Worm (Caenorhabditis elegans) whole organism, L1 larva: Measurements from ENCODE around the gene hda-10.

Experiments
- C04F5.9 ChIP-seq: sonication (generic microtip); optimal IDR thresholded peaks from 2 replicates; lab custom pipeline; 2016; ENCODE audit warnings: missing genetic modification characterization, missing compliant biosample characterization
- C16A3.4 ChIP-seq: fragments of 150-350 bp; optimal IDR thresholded peaks from 2 replicates; lab custom pipeline; 2014; ENCODE audit warnings: missing biosample characterization, missing genetic modification characterization
- F16B12.6 ChIP-seq: fragments of 150-350 bp; optimal IDR thresholded peaks from 2 replicates; lab custom pipeline; 2014; ENCODE audit warnings: missing biosample characterization, missing genetic modification characterization
- Y116A8C.19 ChIP-seq: sonication (generic microtip); optimal IDR thresholded peaks from 2 replicates; lab custom pipeline; 2016; ENCODE audit warnings: missing compliant biosample characterization, missing genetic modification characterization, borderline replicate concordance
- alr-1 ChIP-seq: fragments of 200-800 bp; sonication (Bioruptor generic); optimal IDR thresholded peaks from 2 replicates; lab custom pipeline; 2018; ENCODE audit warnings: borderline replicate concordance, mild to moderate bottlenecking, missing genetic modification characterization, missing compliant biosample characterization
- blmp-1 ChIP-seq: fragments of 150-350 bp; optimal IDR thresholded peaks from 2 replicates; lab custom pipeline; 2014; ENCODE audit warnings: missing biosample characterization, missing genetic modification characterization
- ceh-63 ChIP-seq: fragments of 200-800 bp; sonication (Bioruptor generic); optimal IDR thresholded peaks from 2 replicates; lab custom pipeline; 2018; ENCODE audit warnings: mild to moderate bottlenecking, missing genetic modification characterization, missing compliant biosample characterization
- ceh-82 ChIP-seq, 3 experiments: fragments of 150-350 bp in 1 of 3; sonication (generic microtip) in 2 of 3; optimal IDR thresholded peaks; 2 replicates each; lab custom pipeline; 2014 to 2017; ENCODE audit warnings: missing biosample characterization in 3 of 3, missing genetic modification characterization in 3 of 3
- dpl-1 ChIP-seq, 3 experiments: fragments of 150-350 bp in 2 of 3; sonication (generic microtip) in 1 of 3; optimal IDR thresholded peaks; 2 replicates each; lab custom pipeline; 2014 to 2017; ENCODE audit warnings: missing biosample characterization in 3 of 3, missing genetic modification characterization in 3 of 3, missing genetic modification reagents in 3 of 3
- efl-1 ChIP-seq, 4 experiments: fragments of 150-350 bp; optimal IDR thresholded peaks in 3 of 4; peaks in 1 of 4; 1 replicate in 1 of 4; 2 replicates in 3 of 4; lab custom pipeline; 2014; ENCODE audit warnings: missing biosample characterization in 2 of 4, missing genetic modification characterization in 2 of 4, missing genetic modification reagents in 2 of 4
- efl-3 ChIP-seq: fragments of 200-800 bp; sonication (Bioruptor generic); optimal IDR thresholded peaks from 2 replicates; lab custom pipeline; 2018; ENCODE audit warnings: mild to moderate bottlenecking, missing genetic modification characterization, missing compliant biosample characterization
- egl-27 ChIP-seq, 2 experiments: fragments of 150-350 bp in 1 of 2; sonication (generic microtip); optimal IDR thresholded peaks; 3 replicates each; lab custom pipeline; 2017 to 2018; ENCODE audit warnings: missing biosample characterization in 2 of 2, missing genetic modification characterization in 2 of 2, missing genetic modification reagents in 2 of 2
- ets-5 ChIP-seq: fragments of 200-800 bp; sonication (Bioruptor generic); IDR thresholded peaks from 2 replicates; pipeline ENCODE4 v1.3.6; 2022; ENCODE audit warnings: missing genetic modification characterization, missing compliant biosample characterization
- fkh-4 ChIP-seq: sonication (generic microtip); optimal IDR thresholded peaks from 2 replicates; lab custom pipeline; 2016; ENCODE audit warnings: missing compliant biosample characterization, missing genetic modification characterization, borderline replicate concordance
- fkh-8 ChIP-seq: sonication (generic microtip); optimal IDR thresholded peaks from 2 replicates; lab custom pipeline; 2016; ENCODE audit warnings: mild to moderate bottlenecking, missing genetic modification characterization, missing compliant biosample characterization
- grh-1 ChIP-seq: fragments of 200-800 bp; sonication (Bioruptor generic); IDR thresholded peaks from 2 replicates; pipeline ENCODE4 v1.3.6; 2022; ENCODE audit warnings: missing genetic modification reagents, missing genetic modification characterization, missing compliant biosample characterization
- hlh-17 ChIP-seq: fragments of 200-800 bp; sonication (Bioruptor generic); optimal IDR thresholded peaks from 2 replicates; lab custom pipeline; 2018; ENCODE audit warnings: missing genetic modification characterization, mild to moderate bottlenecking, missing compliant biosample characterization, moderate library complexity, borderline replicate concordance
- hlh-4 ChIP-seq: sonication (generic microtip); optimal IDR thresholded peaks from 2 replicates; lab custom pipeline; 2016; ENCODE audit warnings: mild to moderate bottlenecking, missing genetic modification characterization, missing compliant biosample characterization
- irx-1 ChIP-seq: sonication (generic microtip); optimal IDR thresholded peaks from 2 replicates; lab custom pipeline; 2016; ENCODE audit warnings: missing genetic modification characterization, missing compliant biosample characterization
- isw-1 ChIP-seq: fragments of 200-800 bp; sonication (Bioruptor generic); IDR thresholded peaks from 2 replicates; pipeline ENCODE4 v1.3.6; 2022; ENCODE audit warnings: missing genetic modification characterization, missing compliant biosample characterization
- lin-13 ChIP-seq: fragments of 150-350 bp; optimal IDR thresholded peaks from 2 replicates; lab custom pipeline; 2014; ENCODE audit warnings: missing biosample characterization, missing genetic modification reagents, missing genetic modification characterization
- lin-35 ChIP-seq, 2 experiments: fragments of 150-350 bp; optimal IDR thresholded peaks; 2 replicates each; lab custom pipeline; 2014; ENCODE audit warnings: missing biosample characterization in 2 of 2, missing genetic modification characterization in 2 of 2, missing genetic modification reagents in 2 of 2
- lin-39 ChIP-seq: fragments of 150-350 bp; optimal IDR thresholded peaks from 2 replicates; lab custom pipeline; 2014; ENCODE audit warnings: missing biosample characterization, missing genetic modification reagents, missing genetic modification characterization
- lir-3 ChIP-seq: sonication (generic microtip); optimal IDR thresholded peaks from 2 replicates; lab custom pipeline; 2016; ENCODE audit warnings: mild to moderate bottlenecking, missing genetic modification characterization, moderate library complexity, missing compliant biosample characterization; ENCODE audit not compliant: poor library complexity
- mab-9 ChIP-seq: fragments of 200-800 bp; sonication (Bioruptor generic); IDR thresholded peaks from 2 replicates; pipeline ENCODE4 v1.3.6; 2022; ENCODE audit warnings: missing genetic modification reagents, missing genetic modification characterization, missing compliant biosample characterization
- mef-2 ChIP-seq: fragments of 150-350 bp; optimal IDR thresholded peaks from 2 replicates; lab custom pipeline; 2014; ENCODE audit warnings: missing biosample characterization, missing genetic modification characterization
- mep-1 ChIP-seq: fragments of 150-350 bp; optimal IDR thresholded peaks from 2 replicates; lab custom pipeline; 2014; ENCODE audit warnings: missing biosample characterization, missing genetic modification characterization
- nhr-11 ChIP-seq: fragments of 150-350 bp; optimal IDR thresholded peaks from 2 replicates; lab custom pipeline; 2014; ENCODE audit warnings: missing biosample characterization, missing genetic modification characterization
- nhr-12 ChIP-seq: sonication (generic microtip); optimal IDR thresholded peaks from 2 replicates; lab custom pipeline; 2017; ENCODE audit warnings: missing biosample characterization, missing genetic modification characterization
- nhr-19 ChIP-seq: fragments of 200-800 bp; sonication (Bioruptor generic); conservative IDR thresholded peaks from 2 replicates; pipeline ENCODE4 v1.3.6; 2022; ENCODE audit warnings: missing genetic modification characterization, missing compliant biosample characterization
- nhr-20 ChIP-seq: sonication (generic microtip); optimal IDR thresholded peaks from 2 replicates; lab custom pipeline; 2016; ENCODE audit warnings: mild to moderate bottlenecking, missing genetic modification characterization, missing compliant biosample characterization
- nhr-237 ChIP-seq: fragments of 150-350 bp; optimal IDR thresholded peaks from 2 replicates; lab custom pipeline; 2014; ENCODE audit warnings: missing biosample characterization, missing genetic modification characterization
- nhr-28 ChIP-seq: fragments of 150-350 bp; optimal IDR thresholded peaks from 2 replicates; lab custom pipeline; 2014; ENCODE audit warnings: missing biosample characterization, missing genetic modification characterization
- nhr-71 ChIP-seq: sonication (generic microtip); optimal IDR thresholded peaks from 2 replicates; lab custom pipeline; 2016; ENCODE audit warnings: mild to moderate bottlenecking, missing genetic modification characterization, moderate library complexity, missing compliant biosample characterization
- nhr-76 ChIP-seq: sonication (generic microtip); optimal IDR thresholded peaks from 2 replicates; lab custom pipeline; 2017; ENCODE audit warnings: missing biosample characterization, missing genetic modification characterization
- nhr-85 ChIP-seq: sonication (generic microtip); peaks from one replicate; lab custom pipeline; 2016; ENCODE audit warnings: missing genetic modification characterization, inconsistent platforms, missing compliant biosample characterization
- snpc-4 ChIP-seq: fragments of 150-350 bp; optimal IDR thresholded peaks from 2 replicates; lab custom pipeline; 2014; ENCODE audit warnings: missing biosample characterization, missing genetic modification characterization
- snu-23 ChIP-seq: sonication (generic microtip); optimal IDR thresholded peaks from 2 replicates; lab custom pipeline; 2016; ENCODE audit warnings: missing genetic modification characterization, missing compliant biosample characterization
- tbx-2 ChIP-seq: sonication (generic microtip); optimal IDR thresholded peaks from 2 replicates; lab custom pipeline; 2016; ENCODE audit warnings: missing genetic modification characterization, missing compliant biosample characterization
- tlp-1 ChIP-seq: fragments of 150-350 bp; optimal IDR thresholded peaks from 2 replicates; lab custom pipeline; 2014; ENCODE audit warnings: missing biosample characterization, missing genetic modification characterization
- unc-62 ChIP-seq: fragments of 150-350 bp; optimal IDR thresholded peaks from 2 replicates; lab custom pipeline; 2014; ENCODE audit warnings: missing biosample characterization, missing genetic modification reagents, missing genetic modification characterization
- unc-86 ChIP-seq: sonication (generic microtip); optimal IDR thresholded peaks from 2 replicates; lab custom pipeline; 2016; ENCODE audit warnings: missing genetic modification characterization, missing compliant biosample characterization
- unc-98 ChIP-seq: fragments of 200-800 bp; sonication (Bioruptor generic); IDR thresholded peaks from 2 replicates; pipeline ENCODE4 v1.3.6; 2022; ENCODE audit warnings: missing genetic modification characterization, missing compliant biosample characterization
- vab-15 ChIP-seq: sonication (generic microtip); optimal IDR thresholded peaks from 2 replicates; lab custom pipeline; 2017; ENCODE audit warnings: missing genotype, mild to moderate bottlenecking, missing genetic modification characterization, missing compliant biosample characterization
- zag-1 ChIP-seq: fragments of 150-350 bp; optimal IDR thresholded peaks from 2 replicates; lab custom pipeline; 2014; ENCODE audit warnings: missing biosample characterization, missing genetic modification characterization
- zip-4 ChIP-seq: fragments of 200-800 bp; sonication (Bioruptor generic); optimal IDR thresholded peaks from 2 replicates; lab custom pipeline; 2018; ENCODE audit warnings: mild to moderate bottlenecking, missing genetic modification characterization, moderate library complexity, missing compliant biosample characterization
- ztf-4 ChIP-seq: fragments of 150-350 bp; optimal IDR thresholded peaks from 2 replicates; lab custom pipeline; 2014; ENCODE audit warnings: missing biosample characterization, missing genetic modification characterization

Gene hda-10

ce11 chrII:13842340-13842739 lies 40.2 kb upstream of the hda-10 start:
- TF ChIP-seq blmp-1 = peak; percentile 31
- no peak for TF ChIP-seq nhr-20 (tag; lab: Kevin White, UChicago)
- no peak for TF ChIP-seq nhr-11 (tag; lab: Kevin White, UChicago)
- no peak for TF ChIP-seq Y116A8C.19
- no peak for TF ChIP-seq unc-86
- TF ChIP-seq unc-98 (GFP tag; lab: Robert Waterston, UW) = no peak
- TF ChIP-seq lin-13 (GFP tag; lab: Kevin White, UChicago) = no peak
- TF ChIP-seq nhr-71 (tag; lab: Kevin White, UChicago) = no peak
- no peak for TF ChIP-seq nhr-237 (tag; lab: Kevin White, UChicago)
- TF ChIP-seq efl-1 (optimal IDR thresholded peaks at IDR 0.05; lab: Kevin White, UChicago) = no peak
- peak in 1 of 2 experiments; percentile 39 for TF ChIP-seq efl-1 (GFP tag; optimal IDR thresholded peaks at IDR 0.05 in 1 of 2; lab: Kevin White, UChicago)
- TF ChIP-seq, all 84 proteins: peak for 2

- TF ChIP-seq nhr-28 (tag; lab: Kevin White, UChicago) (no peak), ceh-63 (GFP tag; lab: Kevin White, UChicago) (no peak), lin-35 (GFP tag; optimal IDR thresholded peaks at IDR 0.05; lab: Kevin White, UChicago) (no peak), grh-1 (GFP tag; lab: Robert Waterston, UW) (no peak), mef-2 (no peak), nhr-12 (tag; lab: Kevin White, UChicago) (no peak), lin-39 (no peak), irx-1 (tag; lab: Kevin White, UChicago) (no peak)
Measured at ce11 chrII:13846018-13846417, 36.5 kb upstream of the hda-10 start.

- no peak for TF ChIP-seq tlp-1 (tag; lab: Kevin White, UChicago)
- TF ChIP-seq unc-62 (GFP tag; lab: Kevin White, UChicago) = no peak
- no peak for TF ChIP-seq ztf-4 (tag; lab: Kevin White, UChicago)
- no peak for TF ChIP-seq nhr-12 (tag; lab: Kevin White, UChicago)
- no peak for TF ChIP-seq C16A3.4 (tag; lab: Kevin White, UChicago)
- TF ChIP-seq zag-1 (tag; lab: Kevin White, UChicago) = no peak
- no peak for TF ChIP-seq fkh-8 (tag; lab: Kevin White, UChicago)
- TF ChIP-seq snu-23 (GFP tag; lab: Kevin White, UChicago) = peak; percentile 11
- TF ChIP-seq hlh-4 (tag; lab: Kevin White, UChicago) = no peak
- no peak for TF ChIP-seq hlh-17 (GFP tag; lab: Kevin White, UChicago)
- no peak for TF ChIP-seq fkh-4 (tag; lab: Kevin White, UChicago)
- TF ChIP-seq dpl-1 (GFP tag; optimal IDR thresholded peaks at IDR 0.05; lab: Kevin White, UChicago) = peak in 1 of 3 experiments; percentile 35
- TF ChIP-seq lir-3 (tag; lab: Kevin White, UChicago) = no peak
- no peak for TF ChIP-seq vab-15
- peak; percentile 2 for TF ChIP-seq blmp-1
- TF ChIP-seq C04F5.9 (tag; lab: Kevin White, UChicago) = no peak
- TF ChIP-seq nhr-76 (tag; lab: Kevin White, UChicago) = no peak
- no peak for TF ChIP-seq ets-5 (GFP tag; lab: Robert Waterston, UW)
- no peak for TF ChIP-seq Y116A8C.19
- TF ChIP-seq irx-1 (tag; lab: Kevin White, UChicago) = no peak
- no peak for TF ChIP-seq zip-4 (GFP tag; lab: Kevin White, UChicago)
- TF ChIP-seq grh-1 (GFP tag; lab: Robert Waterston, UW) = no peak
- no peak for TF ChIP-seq egl-27 (tag; optimal IDR thresholded peaks at IDR 0.05; lab: Kevin White, UChicago)
- TF ChIP-seq snpc-4 (tag; lab: Kevin White, UChicago) = no peak
- no peak for TF ChIP-seq nhr-19 (GFP tag; lab: Robert Waterston, UW)
- no peak for TF ChIP-seq nhr-20 (tag; lab: Kevin White, UChicago)
- no peak for TF ChIP-seq mab-9 (GFP tag; lab: Robert Waterston, UW)
- TF ChIP-seq ceh-82 (tag; optimal IDR thresholded peaks at IDR 0.05; lab: Kevin White, UChicago) = no peak
- peak; percentile 54 for TF ChIP-seq nhr-85 (tag; lab: Kevin White, UChicago)
- TF ChIP-seq unc-98 (GFP tag; lab: Robert Waterston, UW) = no peak
- no peak for TF ChIP-seq isw-1 (GFP tag; lab: Robert Waterston, UW)
- no peak for TF ChIP-seq alr-1 (tag; lab: Kevin White, UChicago)
- peak; percentile 17 to 32 for TF ChIP-seq efl-1 (optimal IDR thresholded peaks at IDR 0.05; lab: Kevin White, UChicago)
- TF ChIP-seq efl-1 (GFP tag; optimal IDR thresholded peaks at IDR 0.05 in 1 of 2; lab: Kevin White, UChicago) = no peak
- no peak for TF ChIP-seq tbx-2 (tag; lab: Kevin White, UChicago)
- no peak for TF ChIP-seq mep-1
- TF ChIP-seq nhr-28 (tag; lab: Kevin White, UChicago) = no peak
- no peak for TF ChIP-seq lin-13 (GFP tag; lab: Kevin White, UChicago)
- no peak for TF ChIP-seq F16B12.6 (tag; lab: Kevin White, UChicago)
- no peak for TF ChIP-seq efl-3 (GFP tag; lab: Kevin White, UChicago)
- no peak for TF ChIP-seq nhr-71 (tag; lab: Kevin White, UChicago)
Measured at ce11 chrII:13847366-13847765, 35.1 kb upstream of the hda-10 start.
